Fruit fly (Drosophila melanogaster) whole organism, wandering third instar larva: ENCODE results near the gene Ir94c.

Experiments
- Abd-B ChIP-seq: fragments of >200 bp; optimal IDR thresholded peaks from 2 replicates; lab custom pipeline; 2017; ENCODE audit warnings: missing biosample characterization, missing genetic modification characterization
- CG32264 ChIP-seq: fragments of 200-800 bp; sonication (Bioruptor generic); optimal IDR thresholded peaks from 2 replicates; lab custom pipeline; 2016; ENCODE audit warnings: missing biosample characterization, missing genetic modification characterization
- CG9705 ChIP-seq: fragments of 200-800 bp; sonication (Bioruptor generic); optimal IDR thresholded peaks from 2 replicates; lab custom pipeline; 2018; ENCODE audit warnings: missing biosample characterization, mild to moderate bottlenecking, missing genetic modification characterization
- Dfd ChIP-seq: fragments of >200 bp; optimal IDR thresholded peaks from 2 replicates; lab custom pipeline; 2017; ENCODE audit warnings: missing biosample characterization, missing genetic modification characterization
- Dif ChIP-seq: fragments of 200-275, 200-300 bp; sonication (Bioruptor generic); optimal IDR thresholded peaks from 2 replicates; lab custom pipeline; 2018; ENCODE audit warnings: missing biosample characterization, missing genetic modification characterization; ENCODE audit not compliant: partially characterized antibody
- GATAd ChIP-seq: sonication (Bioruptor generic); optimal IDR thresholded peaks from 2 replicates; lab custom pipeline; 2016; ENCODE audit warnings: missing biosample characterization, missing genetic modification characterization
- HLH106 ChIP-seq: fragments of 200-800 bp; optimal IDR thresholded peaks from 3 replicates; lab custom pipeline; 2019; ENCODE audit warnings: missing biosample characterization, mild to moderate bottlenecking, missing genetic modification characterization, moderate library complexity
- Hnf4 ChIP-seq: fragments of 200-800 bp; sonication (Bioruptor generic); optimal IDR thresholded peaks from 2 replicates; lab custom pipeline; 2016; ENCODE audit warnings: missing biosample characterization, mild to moderate bottlenecking, missing genetic modification characterization
- Hr78 ChIP-seq: fragments of >200 bp; optimal IDR thresholded peaks from 2 replicates; lab custom pipeline; 2017; ENCODE audit warnings: missing biosample characterization, missing genetic modification characterization
- Hr83 ChIP-seq: fragments of 200-300 bp; sonication (Bioruptor generic); optimal IDR thresholded peaks from 2 replicates; lab custom pipeline; 2016; ENCODE audit warnings: missing biosample characterization, mild to moderate bottlenecking, missing genetic modification characterization, moderate library complexity; ENCODE audit not compliant: poor library complexity, severe bottlenecking
- Jra ChIP-seq: sonication (Bioruptor generic); optimal IDR thresholded peaks from 2 replicates; lab custom pipeline; 2016; ENCODE audit warnings: missing biosample characterization, missing genetic modification characterization
- Mio ChIP-seq: sonication (Bioruptor generic); optimal IDR thresholded peaks from 2 replicates; lab custom pipeline; 2016; ENCODE audit warnings: missing biosample characterization, missing genetic modification characterization
- Myc ChIP-seq: fragments of >200 bp; optimal IDR thresholded peaks from 2 replicates; lab custom pipeline; 2017
- OdsH ChIP-seq: fragments of 200-800 bp; sonication (Bioruptor generic); optimal IDR thresholded peaks from 2 replicates; lab custom pipeline; 2016; ENCODE audit warnings: missing biosample characterization, mild to moderate bottlenecking, missing genetic modification characterization
- Rel ChIP-seq, 2 experiments: fragments of 200-800 bp; sonication (Bioruptor generic) in 1 of 2; optimal IDR thresholded peaks; 2 replicates in 1 of 2; 3 replicates in 1 of 2; lab custom pipeline; 2016 to 2019; ENCODE audit warnings: mild to moderate bottlenecking in 2 of 2, missing biosample characterization in 2 of 2, missing genetic modification characterization in 2 of 2, moderate library complexity in 1 of 2
- Sp1 ChIP-seq: fragments of 200-800 bp; sonication (Bioruptor generic); optimal IDR thresholded peaks from 3 replicates; lab custom pipeline; 2019; ENCODE audit warnings: missing biosample characterization, mild to moderate bottlenecking, missing genetic modification characterization, moderate library complexity
- Vsx2 ChIP-seq: fragments of 200-300, 225-300 bp; sonication (Bioruptor generic); optimal IDR thresholded peaks from 2 replicates; lab custom pipeline; 2018; ENCODE audit warnings: missing biosample characterization, missing genetic modification characterization; ENCODE audit not compliant: partially characterized antibody
- brk ChIP-seq: fragments of 200-800 bp; sonication (Bioruptor generic); optimal IDR thresholded peaks from 2 replicates; lab custom pipeline; 2016; ENCODE audit warnings: missing biosample characterization, mild to moderate bottlenecking, missing genetic modification characterization
- dl ChIP-seq, 2 experiments: fragments of 175-275, 200-275 bp in 1 of 2; fragments of 200-275 bp in 1 of 2; sonication (Bioruptor generic); optimal IDR thresholded peaks; lab custom pipeline; 2018; ENCODE audit warnings: mild to moderate bottlenecking in 2 of 2, missing biosample characterization in 2 of 2, missing genetic modification characterization in 2 of 2, moderate library complexity in 2 of 2; ENCODE audit not compliant: partially characterized antibody in 2 of 2, insufficient read depth in 1 of 2
- dmrt93B ChIP-seq: fragments of 200-800 bp; sonication (Bioruptor generic); optimal IDR thresholded peaks from 2 replicates; lab custom pipeline; 2018; ENCODE audit warnings: missing biosample characterization, mild to moderate bottlenecking, missing genetic modification characterization
- dsf ChIP-seq: sonication (Bioruptor generic); optimal IDR thresholded peaks from 2 replicates; lab custom pipeline; 2016; ENCODE audit warnings: missing biosample characterization, missing genetic modification characterization, borderline replicate concordance
- ey ChIP-seq: fragments of 200-800 bp; sonication (Bioruptor generic); optimal IDR thresholded peaks from 2 replicates; lab custom pipeline; 2016; ENCODE audit warnings: missing biosample characterization, missing genetic modification characterization
- foxo ChIP-seq, 2 experiments: fragments of 200-800 bp; sonication (Bioruptor generic); optimal IDR thresholded peaks; 2 replicates in 1 of 2; 3 replicates in 1 of 2; lab custom pipeline; 2016 to 2017; ENCODE audit warnings: missing biosample characterization in 2 of 2, missing genetic modification characterization in 2 of 2
- fru ChIP-seq: fragments of 200-800 bp; sonication (Bioruptor generic); optimal IDR thresholded peaks from 3 replicates; lab custom pipeline; 2016; ENCODE audit warnings: missing biosample characterization, mild to moderate bottlenecking, missing genetic modification characterization
- h ChIP-seq: fragments of 200-800 bp; sonication (Bioruptor generic); optimal IDR thresholded peaks from 3 replicates; lab custom pipeline; 2016; ENCODE audit warnings: missing biosample characterization, mild to moderate bottlenecking, missing genetic modification characterization
- lola ChIP-seq: fragments of >200 bp; optimal IDR thresholded peaks from 2 replicates; lab custom pipeline; 2017; ENCODE audit warnings: missing biosample characterization, missing genetic modification characterization
- pan ChIP-seq: fragments of >200 bp; optimal IDR thresholded peaks from 2 replicates; lab custom pipeline; 2017
- rgr ChIP-seq: fragments of 200-800 bp; sonication (Bioruptor generic); optimal IDR thresholded peaks from 3 replicates; lab custom pipeline; 2016; ENCODE audit warnings: missing biosample characterization, mild to moderate bottlenecking, missing genetic modification characterization
- tai ChIP-seq: sonication (Bioruptor generic); optimal IDR thresholded peaks from 2 replicates; lab custom pipeline; 2016; ENCODE audit warnings: missing biosample characterization, missing genetic modification characterization
- usp ChIP-seq: fragments of >200 bp; optimal IDR thresholded peaks from 2 replicates; lab custom pipeline; 2017; ENCODE audit warnings: missing biosample characterization, missing genetic modification characterization
- woc ChIP-seq: sonication (Bioruptor generic); optimal IDR thresholded peaks from 2 replicates; lab custom pipeline; 2016; ENCODE audit warnings: missing biosample characterization, mild to moderate bottlenecking, missing genetic modification characterization

Ir94c gene

dm6 chr3R:22119354-22119753, at the start of gene Ir94c:
Ir94c (minus strand) TSS chr3R:22119454.
- no peak for TF ChIP-seq brk (GFP tag; lab: Kevin White, UChicago)
- TF ChIP-seq usp (GFP tag; lab: Kevin White, UChicago) = no peak
- no peak for TF ChIP-seq Abd-B
- TF ChIP-seq foxo (GFP tag; optimal IDR thresholded peaks at IDR 0.05; lab: Kevin White, UChicago) = no peak
- TF ChIP-seq h = no peak
- no peak for TF ChIP-seq Jra (GFP tag; lab: Kevin White, UChicago)
- TF ChIP-seq HLH106 = no peak
- no peak for TF ChIP-seq ey (GFP tag; lab: Kevin White, UChicago)
- TF ChIP-seq CG9705 (GFP tag; lab: Kevin White, UChicago) = no peak
- no peak for TF ChIP-seq Vsx2 (GFP tag; lab: Kevin White, UChicago)
- TF ChIP-seq dl (GFP tag; optimal IDR thresholded peaks at IDR 0.05; lab: Kevin White, UChicago; ENCODE audit: insufficient read depth in 1 of 2, partially characterized antibody in 2 of 2) = no peak
- no peak for TF ChIP-seq Rel (GFP tag; optimal IDR thresholded peaks at IDR 0.05; lab: Kevin White, UChicago)
- TF ChIP-seq Rel (tag; optimal IDR thresholded peaks at IDR 0.05; lab: Kevin White, UChicago) = no peak
- no peak for TF ChIP-seq dmrt93B (GFP tag; lab: Kevin White, UChicago)
- TF ChIP-seq Hr83 (GFP tag; lab: Kevin White, UChicago) = no peak
- no peak for TF ChIP-seq tai (GFP tag; lab: Kevin White, UChicago)
- TF ChIP-seq dsf = no peak

dm6 chr3R:22163258-22163805, 44.1 kb upstream of the Ir94c start:
- TF ChIP-seq lola (GFP tag; lab: Kevin White, UChicago) (no peak), Hr78 (GFP tag; lab: Kevin White, UChicago) (no peak), ey (GFP tag; lab: Kevin White, UChicago) (peak; percentile 24), woc (peak; percentile 22), Abd-B (no peak), OdsH (GFP tag; lab: Kevin White, UChicago) (peak; percentile 22), foxo (GFP tag; optimal IDR thresholded peaks at IDR 0.05; lab: Kevin White, UChicago) (peak in 1 of 2 experiments; percentile 23), HLH106 (peak; percentile 34), brk (GFP tag; lab: Kevin White, UChicago) (no peak), Sp1 (GFP tag; lab: Kevin White, UChicago) (peak; percentile 28), h (peak; percentile 46), Myc (lab: Kevin White, UChicago) (no peak), fru (GFP tag; lab: Kevin White, UChicago) (peak; percentile 55)

DNA sequence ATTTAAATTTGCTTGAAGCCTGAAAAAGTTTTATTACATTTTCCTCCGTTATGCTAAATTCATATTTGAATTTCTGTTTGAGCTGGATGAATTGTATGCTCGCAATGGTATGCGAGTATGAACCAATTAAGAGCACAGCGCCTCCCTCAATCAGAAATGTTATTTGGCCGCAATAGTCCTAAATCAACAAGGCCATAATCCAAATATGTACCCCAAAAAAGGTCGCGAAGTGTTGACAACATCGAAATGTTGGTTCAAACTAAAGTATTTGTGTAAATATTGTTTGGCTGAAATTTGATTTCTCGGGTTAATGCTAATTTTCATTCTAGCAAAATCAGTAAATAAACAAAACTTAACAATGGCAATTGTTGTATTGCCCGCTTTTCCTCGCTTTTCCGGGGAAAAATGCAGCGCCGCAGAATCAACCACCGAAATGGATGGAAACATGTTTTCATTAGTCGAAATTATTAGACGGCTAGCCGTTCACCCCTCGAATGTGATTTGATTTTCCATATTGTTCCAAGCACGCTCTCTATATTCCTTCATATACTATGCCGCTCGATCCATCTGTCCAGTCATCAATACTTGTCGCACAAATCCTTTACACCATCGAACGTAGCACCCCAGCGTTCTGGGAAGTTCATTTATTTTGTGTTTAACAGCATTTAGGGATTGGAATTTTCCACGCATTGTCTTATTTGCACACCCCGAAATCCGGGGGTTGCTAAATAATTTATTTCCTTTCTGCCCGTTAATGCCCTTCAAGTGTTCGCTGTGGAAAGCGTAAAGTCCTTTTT, 42.6 kb upstream of the Ir94c start:
- TF ChIP-seq Myc (lab: Kevin White, UChicago) (no peak), Hr83 (GFP tag; lab: Kevin White, UChicago) (no peak), CG32264 (GFP tag; lab: Kevin White, UChicago) (no peak), GATAd (GFP tag; lab: Kevin White, UChicago) (no peak), pan (lab: Kevin White, UChicago) (no peak), Hnf4 (GFP tag; lab: Kevin White, UChicago) (no peak), Sp1 (GFP tag; lab: Kevin White, UChicago) (no peak), Hr78 (GFP tag; lab: Kevin White, UChicago) (no peak), dl (GFP tag; optimal IDR thresholded peaks at IDR 0.05; lab: Kevin White, UChicago; ENCODE audit: insufficient read depth in 1 of 2, partially characterized antibody in 2 of 2) (no peak), Mio (GFP tag; lab: Kevin White, UChicago) (no peak), Dif (no peak), rgr (GFP tag; lab: Kevin White, UChicago) (no peak), dsf (no peak), Abd-B (no peak), foxo (GFP tag; optimal IDR thresholded peaks at IDR 0.05; lab: Kevin White, UChicago) (no peak), OdsH (GFP tag; lab: Kevin White, UChicago) (no peak), brk (GFP tag; lab: Kevin White, UChicago) (no peak), fru (GFP tag; lab: Kevin White, UChicago) (no peak), HLH106 (no peak), usp (GFP tag; lab: Kevin White, UChicago) (no peak)

dm6 chr3R:22158699-22159098, 39.4 kb upstream of the Ir94c start:
- no peak for TF ChIP-seq Hr78 (GFP tag; lab: Kevin White, UChicago)
- TF ChIP-seq Hnf4 (GFP tag; lab: Kevin White, UChicago) = no peak
- TF ChIP-seq dsf = no peak
- TF ChIP-seq Dfd (GFP tag; lab: Kevin White, UChicago) = peak; percentile 58
